Fruit fly (Drosophila melanogaster): ENCODE data around the gene PyK.

Gene PyK

dm6 chr3R:22324736-22325135 lies 42.6 kb upstream of the PyK start:
- TF ChIP-seq brk (GFP tag; optimal IDR thresholded peaks at IDR 0.05) (no peak), dmrt93B (GFP tag; optimal IDR thresholded peaks at IDR 0.05) (peak; percentile 15), tai (GFP tag; optimal IDR thresholded peaks at IDR 0.05) (no peak), sage (GFP tag; optimal IDR thresholded peaks at IDR 0.05) (no peak), CG32264 (GFP tag; optimal IDR thresholded peaks at IDR 0.05) (no peak), Mio (GFP tag; optimal IDR thresholded peaks at IDR 0.05) (no peak), usp (GFP tag; optimal IDR thresholded peaks at IDR 0.05) (no peak), Hr83 (GFP tag; optimal IDR thresholded peaks at IDR 0.05; ENCODE audit: poor library complexity, severe bottlenecking) (no peak), N (GFP tag; optimal IDR thresholded peaks at IDR 0.05) (no peak), CG9705 (GFP tag; optimal IDR thresholded peaks at IDR 0.05) (no peak), HLH106 (tag; optimal IDR thresholded peaks at IDR 0.05) (peak; percentile 44), Abd-B (GFP tag; optimal IDR thresholded peaks at IDR 0.05) (no peak), Myc (optimal IDR thresholded peaks at IDR 0.05) (no peak), Dfd (GFP tag; optimal IDR thresholded peaks at IDR 0.05) (no peak), ey (GFP tag; optimal IDR thresholded peaks at IDR 0.05) (no peak), h (GFP tag; optimal IDR thresholded peaks at IDR 0.05) (peak; percentile 20), woc (GFP tag; optimal IDR thresholded peaks at IDR 0.05) (no peak), CrebA (GFP tag; optimal IDR thresholded peaks at IDR 0.05; ENCODE audit: borderline replicate concordance) (no peak), Hr78 (GFP tag; optimal IDR thresholded peaks at IDR 0.05) (no peak), pan (optimal IDR thresholded peaks at IDR 0.05) (no peak), br (GFP tag; optimal IDR thresholded peaks at IDR 0.05) (no peak), OdsH (GFP tag; optimal IDR thresholded peaks at IDR 0.05) (no peak), foxo (GFP tag; optimal IDR thresholded peaks at IDR 0.05) (peak in 1 of 2 experiments; percentile 35), Hnf4 (GFP tag; optimal IDR thresholded peaks at IDR 0.05) (no peak), Sp1 (GFP tag; optimal IDR thresholded peaks at IDR 0.05) (peak; percentile 22), GATAd (GFP tag; optimal IDR thresholded peaks at IDR 0.05) (no peak), fru (GFP tag; optimal IDR thresholded peaks at IDR 0.05) (peak; percentile 12), Jra (GFP tag; optimal IDR thresholded peaks at IDR 0.05) (no peak), psq (GFP tag; optimal IDR thresholded peaks at IDR 0.05) (peak; percentile 42), Dif (GFP tag; optimal IDR thresholded peaks at IDR 0.05; ENCODE audit: partially characterized antibody) (no peak), jim (GFP tag; optimal IDR thresholded peaks at IDR 0.05) (no peak), rgr (GFP tag; optimal IDR thresholded peaks at IDR 0.05) (peak; percentile 19), dsf (GFP tag; optimal IDR thresholded peaks at IDR 0.05; ENCODE audit: borderline replicate concordance) (no peak)

- TF ChIP-seq h (GFP tag; optimal IDR thresholded peaks at IDR 0.05), result peak; percentile 1
- TF ChIP-seq sage (GFP tag; optimal IDR thresholded peaks at IDR 0.05), result no peak
- no peak for TF ChIP-seq fru (GFP tag; optimal IDR thresholded peaks at IDR 0.05)
- TF ChIP-seq Hnf4 (GFP tag; optimal IDR thresholded peaks at IDR 0.05), result no peak
Observed at dm6 chr3R:22328665-22329350, 38.5 kb upstream of the PyK start, which contains the start of gene CG7080. CG7080 (plus strand) TSS chr3R:22329300.

dm6 chr3R:22330512-22331119 lies 36.7 kb upstream of the PyK start, which contains the start of gene CG33721:
CG33721 (plus strand) TSS chr3R:22331069.
- no peak for TF ChIP-seq brk (GFP tag; optimal IDR thresholded peaks at IDR 0.05)
- TF ChIP-seq Sp1 (GFP tag; optimal IDR thresholded peaks at IDR 0.05), result no peak
- TF ChIP-seq rgr (GFP tag; optimal IDR thresholded peaks at IDR 0.05), result no peak
- TF ChIP-seq dsf (GFP tag; optimal IDR thresholded peaks at IDR 0.05; ENCODE audit: borderline replicate concordance), result no peak
- no peak for TF ChIP-seq sv (GFP tag; optimal IDR thresholded peaks at IDR 0.05)
- no peak for TF ChIP-seq br (GFP tag; optimal IDR thresholded peaks at IDR 0.05)
- no peak for TF ChIP-seq fru (GFP tag; optimal IDR thresholded peaks at IDR 0.05)
- no peak for TF ChIP-seq usp (GFP tag; optimal IDR thresholded peaks at IDR 0.05)
- TF ChIP-seq N (GFP tag; optimal IDR thresholded peaks at IDR 0.05), result no peak
- no peak for TF ChIP-seq CrebA (GFP tag; optimal IDR thresholded peaks at IDR 0.05; ENCODE audit: borderline replicate concordance)
- no peak for TF ChIP-seq woc (GFP tag; optimal IDR thresholded peaks at IDR 0.05)
- no peak for TF ChIP-seq dl (GFP tag; optimal IDR thresholded peaks at IDR 0.05; ENCODE audit: insufficient read depth in 1 of 2, partially characterized antibody in 2 of 2)
- TF ChIP-seq Dif (GFP tag; optimal IDR thresholded peaks at IDR 0.05; ENCODE audit: partially characterized antibody), result no peak
- TF ChIP-seq Dfd (GFP tag; optimal IDR thresholded peaks at IDR 0.05), result no peak
- no peak for TF ChIP-seq Jra (GFP tag; optimal IDR thresholded peaks at IDR 0.05)
- TF ChIP-seq CG32264 (GFP tag; optimal IDR thresholded peaks at IDR 0.05), result no peak
- no peak for TF ChIP-seq Abd-B (GFP tag; optimal IDR thresholded peaks at IDR 0.05)
- no peak for TF ChIP-seq lola (GFP tag; optimal IDR thresholded peaks at IDR 0.05)

Measured in whole organism, wandering third instar larva.